Worm (Caenorhabditis elegans) whole organism, young adult: ENCODE results near the gene mmaa-1.
A peak's percentile ranks its signal among the peaks of the same experiment; 100 is the strongest.

Experiments
- B0019.2 ChIP-seq: fragments of 200-800 bp; sonication (Bioruptor generic); conservative IDR thresholded peaks from 2 replicates; pipeline ENCODE4 v1.3.6; 2022; ENCODE audit warnings: missing genetic modification reagents, missing genetic modification characterization, missing compliant biosample characterization
- B0261.1 ChIP-seq: sonication (generic microtip); optimal IDR thresholded peaks from 2 replicates; lab custom pipeline; 2016; ENCODE audit warnings: mild to moderate bottlenecking, missing genetic modification characterization, moderate library complexity, missing compliant biosample characterization
- B0336.3 ChIP-seq: fragments of 200-800 bp; sonication (Bioruptor generic); IDR thresholded peaks from 2 replicates; pipeline ENCODE4 v1.3.6; 2022; ENCODE audit warnings: missing genetic modification characterization, missing compliant biosample characterization
- F39B2.1 ChIP-seq: fragments of 200-800 bp; sonication (Bioruptor generic); IDR thresholded peaks from 2 replicates; pipeline ENCODE4 v1.3.6; 2022; ENCODE audit warnings: missing genetic modification reagents, missing genetic modification characterization, missing compliant biosample characterization
- F49E8.2 ChIP-seq: sonication (generic microtip); optimal IDR thresholded peaks from 3 replicates; lab custom pipeline; 2017; ENCODE audit warnings: missing genetic modification characterization, mild to moderate bottlenecking, missing compliant biosample characterization, antibody characterized with exemption, moderate library complexity; ENCODE audit not compliant: insufficient read depth
- F57C9.4 ChIP-seq: sonication (generic microtip); optimal IDR thresholded peaks from 2 replicates; lab custom pipeline; 2017; ENCODE audit warnings: mild to moderate bottlenecking, missing genetic modification characterization, missing compliant biosample characterization
- T26A5.8 ChIP-seq: sonication (generic microtip); optimal IDR thresholded peaks from 2 replicates; lab custom pipeline; 2016; ENCODE audit warnings: missing genetic modification characterization, missing compliant biosample characterization
- Y53G8AR.9 ChIP-seq: fragments of 200-800 bp; sonication (Bioruptor generic); conservative IDR thresholded peaks from 2 replicates; pipeline ENCODE4 v1.3.6; 2022; ENCODE audit warnings: missing genetic modification reagents, missing genetic modification characterization, missing compliant biosample characterization
- akir-1 ChIP-seq: fragments of 200-800 bp; sonication (Bioruptor generic); optimal IDR thresholded peaks from 2 replicates; lab custom pipeline; 2018; ENCODE audit warnings: mild to moderate bottlenecking, missing genetic modification characterization, moderate library complexity, missing compliant biosample characterization
- aptf-3 ChIP-seq: fragments of 200-800 bp; sonication (Bioruptor generic); IDR thresholded peaks from 2 replicates; pipeline ENCODE4 v1.3.6; 2022; ENCODE audit warnings: missing genetic modification characterization, missing compliant biosample characterization
- ccch-3 ChIP-seq: fragments of 200-800 bp; sonication (Bioruptor generic); optimal IDR thresholded peaks from 2 replicates; lab custom pipeline; 2018; ENCODE audit warnings: mild to moderate bottlenecking, missing genetic modification characterization, missing compliant biosample characterization
- cebp-1 ChIP-seq, 2 experiments: fragments of 200-800 bp in 1 of 2; sonication (Bioruptor generic) in 1 of 2; sonication (generic microtip) in 1 of 2; IDR thresholded peaks in 1 of 2; optimal IDR thresholded peaks in 1 of 2; 2 replicates each; pipeline versions ENCODE4 v1.3.6 to Lab custom; 2017 to 2022; ENCODE audit warnings: missing compliant biosample characterization in 2 of 2, missing genetic modification characterization in 2 of 2, mild to moderate bottlenecking in 1 of 2, missing genetic modification reagents in 1 of 2, moderate library complexity in 1 of 2
- ceh-79 ChIP-seq: sonication (generic microtip); optimal IDR thresholded peaks from 2 replicates; lab custom pipeline; 2017; ENCODE audit warnings: mild to moderate bottlenecking, missing genetic modification characterization, missing compliant biosample characterization
- ceh-91 ChIP-seq: fragments of 200-800 bp; sonication (Bioruptor generic); IDR thresholded peaks from 2 replicates; pipeline ENCODE4 v1.3.6; 2022; ENCODE audit warnings: missing genetic modification reagents, missing genetic modification characterization, missing compliant biosample characterization
- efl-1 ChIP-seq: fragments of 150-350 bp; optimal IDR thresholded peaks from 2 replicates; lab custom pipeline; 2014; ENCODE audit warnings: missing biosample characterization, missing genetic modification reagents, missing genetic modification characterization
- ekl-4 ChIP-seq: fragments of 200-800 bp; sonication (Bioruptor generic); IDR thresholded peaks from 2 replicates; pipeline ENCODE4 v1.3.6; 2022; ENCODE audit warnings: missing genetic modification reagents, missing genetic modification characterization, missing compliant biosample characterization
- him-1 ChIP-seq: sonication (generic microtip); optimal IDR thresholded peaks from 2 replicates; lab custom pipeline; 2016; ENCODE audit warnings: missing genotype, missing genetic modification reagents, missing genetic modification characterization, missing compliant biosample characterization
- hlh-12 ChIP-seq: sonication (generic microtip); optimal IDR thresholded peaks from 2 replicates; lab custom pipeline; 2016; ENCODE audit warnings: missing genetic modification characterization, missing compliant biosample characterization
- hmg-1.2 ChIP-seq: fragments of 200-800 bp; sonication (Bioruptor generic); IDR thresholded peaks from 2 replicates; pipeline ENCODE4 v1.3.6; 2022; ENCODE audit warnings: missing genetic modification reagents, missing genetic modification characterization, missing compliant biosample characterization
- lag-1 ChIP-seq: fragments of 200-800 bp; sonication (Bioruptor generic); IDR thresholded peaks from 2 replicates; pipeline ENCODE4 v1.3.6; 2022; ENCODE audit warnings: missing genetic modification reagents, missing genetic modification characterization, missing compliant biosample characterization
- lin-40 ChIP-seq: sonication (generic microtip); optimal IDR thresholded peaks from 2 replicates; lab custom pipeline; 2016; ENCODE audit warnings: missing genetic modification characterization, mild to moderate bottlenecking, missing compliant biosample characterization, missing genotype, missing genetic modification reagents
- lin-54 ChIP-seq: fragments of 200-800 bp; sonication (Bioruptor generic); optimal IDR thresholded peaks from 2 replicates; lab custom pipeline; 2018; ENCODE audit warnings: mild to moderate bottlenecking, missing genetic modification characterization, missing compliant biosample characterization
- lsl-1 ChIP-seq: fragments of 200-800 bp; sonication (Bioruptor generic); optimal IDR thresholded peaks from 2 replicates; lab custom pipeline; 2018; ENCODE audit warnings: mild to moderate bottlenecking, missing genetic modification characterization, moderate library complexity, missing compliant biosample characterization
- madf-3 ChIP-seq: fragments of 200-800 bp; sonication (Bioruptor generic); IDR thresholded peaks from 2 replicates; pipeline ENCODE4 v1.3.6; 2022; ENCODE audit warnings: missing genetic modification reagents, missing genetic modification characterization, missing compliant biosample characterization
- madf-6 ChIP-seq: fragments of 200-800 bp; sonication (Bioruptor generic); IDR thresholded peaks from 2 replicates; pipeline ENCODE4 v1.3.6; 2022; ENCODE audit warnings: missing genetic modification reagents, missing genetic modification characterization, missing compliant biosample characterization
- madf-8 ChIP-seq: fragments of 200-800 bp; sonication (Bioruptor generic); conservative IDR thresholded peaks from 2 replicates; pipeline ENCODE4 v1.3.6; 2022; ENCODE audit warnings: missing genetic modification reagents, missing genetic modification characterization, missing compliant biosample characterization
- mcd-1 ChIP-seq: fragments of 200-800 bp; sonication (Bioruptor generic); IDR thresholded peaks from 2 replicates; pipeline ENCODE4 v1.3.6; 2022; ENCODE audit warnings: missing genetic modification reagents, missing genetic modification characterization, missing compliant biosample characterization
- nfya-1 ChIP-seq: sonication (generic microtip); optimal IDR thresholded peaks from 2 replicates; lab custom pipeline; 2017; ENCODE audit warnings: antibody characterized with exemption, missing compliant biosample characterization, missing genetic modification characterization, borderline replicate concordance; ENCODE audit not compliant: insufficient read depth
- nfya-2 ChIP-seq: fragments of 200-800 bp; sonication (Bioruptor generic); IDR thresholded peaks from 2 replicates; pipeline ENCODE4 v1.3.6; 2022; ENCODE audit warnings: missing genetic modification reagents, missing genetic modification characterization, missing compliant biosample characterization
- nhr-80 ChIP-seq: sonication (generic microtip); optimal IDR thresholded peaks from 2 replicates; lab custom pipeline; 2016; ENCODE audit warnings: missing genetic modification characterization, missing compliant biosample characterization
- snpc-1.1 ChIP-seq: sonication (generic microtip); optimal IDR thresholded peaks from 2 replicates; lab custom pipeline; 2017; ENCODE audit warnings: missing genetic modification characterization, mild to moderate bottlenecking, missing compliant biosample characterization, antibody characterized with exemption, moderate library complexity, missing genotype, missing genetic modification reagents; ENCODE audit not compliant: insufficient read depth
- snpc-3.4 ChIP-seq: sonication (generic microtip); optimal IDR thresholded peaks from 2 replicates; lab custom pipeline; 2017; ENCODE audit warnings: missing genetic modification characterization, mild to moderate bottlenecking, missing compliant biosample characterization, antibody characterized with exemption, moderate library complexity, missing genotype, missing genetic modification reagents
- snpc-4 ChIP-seq, 5 experiments: fragments of 150-350 bp in 1 of 5; sonication (generic microtip) in 4 of 5; optimal IDR thresholded peaks; 2 replicates each; lab custom pipeline; 2014 to 2018; ENCODE audit warnings: missing genetic modification characterization in 5 of 5, missing biosample characterization in 3 of 5, antibody characterized with exemption in 2 of 5, mild to moderate bottlenecking in 2 of 5, missing compliant biosample characterization in 2 of 5, missing genotype in 2 of 5, moderate library complexity in 2 of 5, missing genetic modification reagents in 1 of 5
- sptf-2 ChIP-seq: fragments of 200-800 bp; sonication (Bioruptor generic); optimal IDR thresholded peaks from 2 replicates; lab custom pipeline; 2018; ENCODE audit warnings: mild to moderate bottlenecking, missing genetic modification characterization, missing compliant biosample characterization
- xnd-1 ChIP-seq: sonication (generic microtip); optimal IDR thresholded peaks from 2 replicates; lab custom pipeline; 2016; ENCODE audit warnings: missing genotype, missing genetic modification reagents, missing genetic modification characterization, missing compliant biosample characterization
- zfh-2 ChIP-seq: fragments of 200-800 bp; sonication (Bioruptor generic); conservative IDR thresholded peaks from 2 replicates; pipeline ENCODE4 v1.3.6; 2022; ENCODE audit warnings: missing genetic modification reagents, missing genetic modification characterization, missing compliant biosample characterization
- ztf-22 ChIP-seq: fragments of 200-800 bp; sonication (Bioruptor generic); optimal IDR thresholded peaks from 2 replicates; lab custom pipeline; 2018; ENCODE audit warnings: mild to moderate bottlenecking, missing genetic modification characterization, moderate library complexity, missing compliant biosample characterization
- ztf-28 ChIP-seq: fragments of 200-800 bp; sonication (Bioruptor generic); IDR thresholded peaks from 2 replicates; pipeline ENCODE4 v1.3.6; 2022; ENCODE audit warnings: missing genetic modification reagents, missing genetic modification characterization, missing compliant biosample characterization

Gene mmaa-1

DNA sequence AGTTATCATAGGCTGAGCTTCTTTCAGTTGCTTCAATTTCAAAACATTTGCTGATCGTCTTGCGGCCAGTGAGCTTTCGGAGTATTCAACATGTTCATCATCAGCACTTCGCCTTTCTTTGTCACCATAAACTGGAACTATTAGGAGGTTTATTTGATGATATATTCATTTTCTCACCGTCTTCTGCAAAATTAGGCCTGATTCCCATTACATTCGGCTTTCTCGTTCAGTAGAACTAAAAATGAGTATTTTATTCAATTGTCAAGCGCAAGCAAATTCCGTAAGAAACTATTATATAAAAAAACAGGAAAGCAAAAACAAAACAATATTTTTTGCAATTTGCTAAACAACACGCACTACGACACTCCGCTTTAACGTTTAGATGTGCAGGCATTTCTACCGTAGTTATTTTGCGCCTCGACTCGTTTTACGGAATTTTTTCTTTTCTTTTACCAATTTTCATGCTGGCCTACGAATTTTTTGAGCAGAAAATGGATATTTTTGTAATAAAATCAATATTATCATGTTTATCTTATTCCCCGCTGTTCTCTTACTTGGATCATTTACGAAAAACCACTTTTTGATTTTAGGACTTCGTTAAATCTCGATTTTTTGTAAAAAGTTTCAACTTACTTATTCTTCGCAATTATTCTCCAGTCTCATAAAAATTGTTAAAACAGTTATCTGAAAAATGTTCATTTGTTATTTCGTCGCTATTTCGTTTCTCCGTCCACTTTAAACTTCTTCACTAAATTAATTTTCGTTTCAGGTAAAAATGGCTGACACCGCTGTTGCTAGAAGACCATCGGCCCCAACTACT is 4.0 kb upstream of the mmaa-1 start, which contains the start of the genes farl-11 and rpl-33 (continued):
- TF ChIP-seq aptf-3 (GFP tag; lab: Robert Waterston, UW) (no peak), T26A5.8 (tag; lab: Kevin White, UChicago) (no peak)
- TF ChIP-seq, all 124 proteins: peak for 24

DNA sequence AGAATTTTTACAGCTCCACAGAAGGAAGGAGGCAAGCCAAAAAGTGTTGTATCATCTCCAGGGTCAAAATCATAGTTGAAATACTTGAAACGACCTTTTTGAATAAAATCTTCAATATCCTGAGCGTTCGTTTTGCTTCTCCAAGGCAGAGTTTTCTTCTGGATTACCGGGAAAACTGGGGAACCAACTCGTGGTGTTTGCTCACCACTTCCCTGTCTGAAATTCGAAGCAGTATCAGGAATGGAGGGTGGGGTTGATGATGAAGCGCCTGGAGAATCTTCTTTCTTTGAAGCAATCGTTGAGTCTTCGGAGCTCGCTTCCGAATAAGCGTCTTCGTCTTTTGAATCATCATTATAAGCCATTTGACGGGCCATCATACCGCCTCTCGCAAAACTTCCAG is 2.1 kb upstream of the mmaa-1 start:
- TF ChIP-seq ztf-22 (GFP tag; lab: Kevin White, UChicago) = no peak
- no peak for TF ChIP-seq B0336.3 (GFP tag; lab: Robert Waterston, UW)
- TF ChIP-seq B0019.2 = no peak
- TF ChIP-seq zfh-2 (GFP tag; lab: Robert Waterston, UW) = no peak
- TF ChIP-seq ztf-28 = no peak
- no peak for TF ChIP-seq efl-1
- no peak for TF ChIP-seq ceh-79 (tag; lab: Kevin White, UChicago)
- no peak for TF ChIP-seq F39B2.1
- no peak for TF ChIP-seq akir-1
- TF ChIP-seq snpc-1.1 (tag; lab: Kevin White, UChicago) = no peak
- TF ChIP-seq lag-1 = no peak
- TF ChIP-seq B0261.1 (tag; lab: Kevin White, UChicago) = no peak
- TF ChIP-seq nfya-1 (tag; lab: Kevin White, UChicago) = no peak
- no peak for TF ChIP-seq aptf-3 (GFP tag; lab: Robert Waterston, UW)
- TF ChIP-seq snpc-4 (GFP tag; optimal IDR thresholded peaks at IDR 0.05; lab: Kevin White, UChicago) = no peak
- no peak for TF ChIP-seq snpc-4 (tag; optimal IDR thresholded peaks at IDR 0.05; lab: Kevin White, UChicago)

DNA sequence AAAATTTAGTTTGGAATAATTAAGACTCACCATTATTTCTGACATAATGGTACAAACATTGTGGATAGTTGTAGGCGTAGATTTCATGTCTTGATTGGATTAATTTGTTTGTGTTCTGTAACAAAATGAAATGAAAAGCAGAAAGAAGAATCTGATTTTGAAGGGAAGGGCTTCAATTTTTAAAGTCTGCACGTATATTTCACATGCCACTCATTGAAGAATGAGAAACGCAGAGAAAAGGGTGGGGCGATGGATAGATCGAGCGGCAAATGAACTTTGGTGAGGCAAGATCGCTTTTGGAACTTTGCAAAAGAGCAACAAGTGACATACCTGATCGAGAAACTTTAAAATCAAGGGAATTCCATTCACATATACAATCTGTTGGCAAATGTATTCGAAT is 1.3 kb upstream of the mmaa-1 start:
- TF ChIP-seq B0261.1 (tag; lab: Kevin White, UChicago) (no peak), nhr-80 (tag; lab: Kevin White, UChicago) (peak; percentile 30)
- TF ChIP-seq, all 124 proteins: peak for 1

DNA sequence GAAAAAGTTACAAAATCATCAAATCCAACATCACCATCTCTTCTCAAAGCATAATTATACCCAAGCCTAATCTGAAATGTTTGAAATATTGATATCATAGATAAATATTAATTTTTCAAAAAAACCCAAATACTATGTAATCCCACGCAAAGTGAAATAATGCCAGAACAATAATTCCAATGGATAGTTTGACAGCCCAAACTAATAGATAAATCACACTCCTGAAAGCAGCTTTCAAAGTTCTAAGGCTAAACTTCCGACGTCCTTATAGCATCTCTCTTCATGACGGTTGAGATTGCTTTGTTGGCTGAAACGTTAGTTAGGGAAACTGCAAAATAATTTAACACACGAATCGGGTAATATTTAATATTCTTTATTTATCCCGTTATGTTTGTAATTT is 1.7 kb downstream of the mmaa-1 start:
- TF ChIP-seq madf-3 (GFP tag; lab: Robert Waterston, UW) (peak; percentile 64; the same call in 1 of the 2 replicates), mcd-1 (no peak), ztf-22 (GFP tag; lab: Kevin White, UChicago) (no peak), ekl-4 (GFP tag; lab: Robert Waterston, UW) (no peak), him-1 (peak; percentile 53), hmg-1.2 (GFP tag; lab: Robert Waterston, UW) (0 out of 2 replicates have a peak, but pooled peaks have one; percentile 7), Y53G8AR.9 (0 out of 2 replicates have a peak, but pooled peaks have one; percentile 50)
- TF ChIP-seq, all 124 proteins: peak for 4

DNA sequence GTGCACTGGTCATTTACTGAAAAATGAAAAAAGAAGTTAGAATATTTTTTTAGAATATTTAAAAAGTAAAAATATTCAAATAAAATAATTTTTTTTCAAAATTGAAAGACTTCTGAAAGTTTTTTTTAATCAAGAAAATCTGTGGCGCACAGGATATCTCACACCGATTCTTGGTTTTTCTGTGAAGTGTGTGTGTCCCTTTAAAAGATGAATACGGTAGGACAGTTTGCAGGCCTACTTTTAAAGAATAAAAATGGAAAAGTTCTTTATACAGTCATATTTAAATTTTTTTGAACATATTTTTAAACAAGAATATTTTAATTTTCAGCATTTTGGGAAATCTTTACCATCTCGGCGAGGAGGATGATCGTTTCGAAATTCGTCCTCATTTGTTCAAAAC is 2.4 kb downstream of the mmaa-1 start, which contains the start of gene mct-5:
mct-5 (minus strand) TSS at position 16 of the 400 bp plus-strand sequence.
- TF ChIP-seq lin-40 (tag; lab: Kevin White, UChicago) (no peak), ccch-3 (GFP tag; lab: Kevin White, UChicago) (no peak), xnd-1 (peak; percentile 88), him-1 (peak; percentile 21), madf-8 (GFP tag; lab: Robert Waterston, UW) (peak; percentile 98), akir-1 (no peak), lsl-1 (GFP tag; lab: Kevin White, UChicago) (peak; percentile 89), madf-6 (peak; percentile 99), lin-54 (GFP tag; lab: Kevin White, UChicago) (no peak), efl-1 (peak; percentile 30), sptf-2 (GFP tag; lab: Kevin White, UChicago) (no peak), snpc-3.4 (tag; lab: Kevin White, UChicago) (peak; percentile 11), hlh-12 (no peak), F57C9.4 (no peak), ceh-91 (GFP tag; lab: Robert Waterston, UW) (0 out of 2 replicates have a peak, but pooled peaks have one; percentile 8), F49E8.2 (tag; lab: Kevin White, UChicago) (no peak), nfya-2 (GFP tag; lab: Robert Waterston, UW) (no peak), cebp-1 (GFP tag; IDR thresholded peaks at IDR 0.05; lab: Robert Waterston, UW) (no peak), cebp-1 (tag; optimal IDR thresholded peaks at IDR 0.05; lab: Kevin White, UChicago) (no peak)
